Fruit fly (Drosophila melanogaster) whole organism, pupa: ENCODE results near the gene VhaM9.7-d.

Experiments used
- CG10348 ChIP-seq: fragments of 200-800 bp; sonication (Bioruptor generic); IDR thresholded peaks from 2 replicates; pipeline ENCODE4 v1.3.6; 2022; ENCODE audit warnings: missing biosample characterization, missing genetic modification characterization
- CG12605 ChIP-seq: fragments of 200-800 bp; sonication (Bioruptor generic); IDR thresholded peaks from 2 replicates; pipeline ENCODE4 v1.3.6; 2022; ENCODE audit warnings: missing biosample characterization, missing genetic modification characterization
- CG13204 ChIP-seq: fragments of 200-800 bp; sonication (Bioruptor generic); optimal IDR thresholded peaks from 2 replicates; lab custom pipeline; 2018; ENCODE audit warnings: missing biosample characterization, mild to moderate bottlenecking, missing genetic modification characterization, moderate library complexity
- CG14655 ChIP-seq: fragments of 200-800 bp; sonication (Bioruptor generic); optimal IDR thresholded peaks from 3 replicates; lab custom pipeline; 2017; ENCODE audit warnings: mild to moderate bottlenecking, missing biosample characterization, missing genetic modification reagents, missing genetic modification characterization
- CG15710 ChIP-seq: fragments of 200-800 bp; sonication (Bioruptor generic); optimal IDR thresholded peaks from 2 replicates; lab custom pipeline; 2018; ENCODE audit warnings: missing biosample characterization, mild to moderate bottlenecking, missing genetic modification characterization, moderate library complexity
- CG17806 ChIP-seq: fragments of 200-800 bp; sonication (Bioruptor generic); optimal IDR thresholded peaks from 2 replicates; lab custom pipeline; 2018; ENCODE audit warnings: missing biosample characterization, mild to moderate bottlenecking, missing genetic modification characterization, moderate library complexity
- CG32121 ChIP-seq: fragments of 200-800 bp; sonication (Bioruptor generic); IDR thresholded peaks from 2 replicates; pipeline ENCODE4 v1.3.6; 2022; ENCODE audit warnings: missing biosample characterization, missing genetic modification characterization
- CG34367 ChIP-seq: fragments of 200-800 bp; sonication (Bioruptor generic); optimal IDR thresholded peaks from 2 replicates; lab custom pipeline; 2018; ENCODE audit warnings: missing biosample characterization, mild to moderate bottlenecking, missing genetic modification characterization
- CG4496 ChIP-seq: fragments of 200-800 bp; sonication (Bioruptor generic); IDR thresholded peaks from 3 replicates; pipeline ENCODE4 v1.3.6; 2022; ENCODE audit warnings: missing biosample characterization, missing genetic modification characterization
- CG8159 ChIP-seq: fragments of 200-800 bp; sonication (Bioruptor generic); optimal IDR thresholded peaks from 3 replicates; lab custom pipeline; 2018; ENCODE audit warnings: missing biosample characterization, mild to moderate bottlenecking, missing genetic modification characterization, moderate library complexity
- CG8301 ChIP-seq: fragments of 200-800 bp; sonication (Bioruptor generic); optimal IDR thresholded peaks from 2 replicates; lab custom pipeline; 2018; ENCODE audit warnings: missing biosample characterization, mild to moderate bottlenecking, missing genetic modification characterization
- CG9948 ChIP-seq: fragments of 200-800 bp; sonication (Bioruptor generic); optimal IDR thresholded peaks from 2 replicates; lab custom pipeline; 2018; ENCODE audit warnings: missing biosample characterization, mild to moderate bottlenecking, missing genetic modification characterization, moderate library complexity
- D1 ChIP-seq: fragments of 200-800 bp; sonication (Bioruptor generic); optimal IDR thresholded peaks from 2 replicates; lab custom pipeline; 2018; ENCODE audit warnings: missing biosample characterization, mild to moderate bottlenecking, missing genetic modification characterization, moderate library complexity
- EcR ChIP-seq: fragments of 200-800 bp; sonication (Bioruptor generic); optimal IDR thresholded peaks from 3 replicates; lab custom pipeline; 2019; ENCODE audit warnings: missing biosample characterization, missing genetic modification characterization, mild to moderate bottlenecking, moderate library complexity, missing genetic modification reagents
- Ets98B ChIP-seq: fragments of 200-800 bp; sonication (Bioruptor generic); IDR thresholded peaks from 2 replicates; pipeline ENCODE4 v1.3.6; 2022; ENCODE audit warnings: missing biosample characterization, missing genetic modification characterization
- Pif1A ChIP-seq: fragments of 200-800 bp; sonication (Bioruptor generic); optimal IDR thresholded peaks from 3 replicates; lab custom pipeline; 2016; ENCODE audit warnings: missing biosample characterization, missing genetic modification characterization
- Pif1B ChIP-seq: fragments of 200-800 bp; sonication (Bioruptor generic); optimal IDR thresholded peaks from 3 replicates; lab custom pipeline; 2016; ENCODE audit warnings: missing biosample characterization, missing genetic modification characterization
- Snoo ChIP-seq: fragments of 200-800 bp; sonication (Bioruptor generic); optimal IDR thresholded peaks from 3 replicates; lab custom pipeline; 2017; ENCODE audit warnings: missing biosample characterization, mild to moderate bottlenecking, missing genetic modification characterization, inconsistent platforms
- fd96Ca ChIP-seq: fragments of 200-800 bp; sonication (Bioruptor generic); IDR thresholded peaks from 3 replicates; pipeline ENCODE4 v1.3.6; 2022; ENCODE audit warnings: missing biosample characterization, missing genetic modification characterization
- gl ChIP-seq: fragments of 200-800 bp; sonication (Bioruptor generic); optimal IDR thresholded peaks from 2 replicates; lab custom pipeline; 2018; ENCODE audit warnings: missing biosample characterization, mild to moderate bottlenecking, missing genetic modification characterization
- rn ChIP-seq: fragments of 200-800 bp; sonication (Bioruptor generic); IDR thresholded peaks from 2 replicates; pipeline ENCODE4 v1.3.6; 2022; ENCODE audit warnings: missing biosample characterization, missing genetic modification characterization

Gene VhaM9.7-d

dm6 chr3R:17014276-17014675, 39.3 kb downstream of the VhaM9.7-d start, which contains the start of gene Pxd:
Pxd (plus strand) TSS chr3R:17014576.
- TF ChIP-seq CG10348: no peak
- TF ChIP-seq CG4496: 0 out of 3 replicates have a peak, but pooled peaks have one; percentile 31

dm6 chr3R:17016193-17016592, 41.2 kb downstream of the VhaM9.7-d start:
- no peak for TF ChIP-seq Snoo (tag; lab: Kevin White, UChicago)
- TF ChIP-seq rn (GFP tag; lab: Robert Waterston, UW): no peak
- TF ChIP-seq CG8159: no peak
- TF ChIP-seq fd96Ca: no peak
- TF ChIP-seq CG34367 (tag; lab: Kevin White, UChicago): no peak
- TF ChIP-seq CG4496: no peak
- TF ChIP-seq CG32121: no peak
- TF ChIP-seq CG14655 (GFP tag; lab: Kevin White, UChicago): no peak
- no peak for TF ChIP-seq Ets98B (GFP tag; lab: Robert Waterston, UW)

DNA sequence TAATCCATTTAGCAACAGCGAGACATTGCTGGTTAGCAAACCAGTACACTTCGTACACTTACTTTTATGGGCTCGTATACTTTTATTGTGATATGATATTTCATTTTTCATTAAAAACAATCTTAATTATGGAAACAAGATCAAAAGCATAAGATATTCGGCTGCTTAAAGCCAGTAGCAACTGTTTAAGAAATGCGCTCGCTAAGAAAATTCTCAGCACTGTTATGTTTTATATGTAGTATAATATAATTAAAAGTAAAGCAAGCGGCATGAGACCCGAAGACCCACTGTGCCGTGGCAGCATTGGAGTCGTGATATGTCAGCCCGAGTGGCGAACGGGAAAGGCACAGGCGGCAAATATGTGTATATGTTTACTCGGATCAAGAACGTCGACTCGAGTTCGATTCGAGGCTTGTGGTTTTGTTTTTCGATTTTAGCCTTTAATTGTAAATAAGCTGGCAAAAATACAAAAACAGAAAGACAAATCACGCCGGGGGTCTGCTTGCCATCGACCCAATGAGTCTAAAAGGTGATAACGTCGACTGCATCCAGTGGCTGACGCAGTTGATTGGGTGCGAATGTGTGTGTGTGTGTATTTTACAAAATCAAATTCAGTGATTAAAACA, 44.0 kb downstream of the VhaM9.7-d start:
- TF ChIP-seq Snoo (tag; lab: Kevin White, UChicago): no peak
- TF ChIP-seq EcR (GFP tag; lab: Kevin White, UChicago): peak; percentile 76
- no peak for TF ChIP-seq CG32121
- peak; percentile 19 for TF ChIP-seq CG9948 (tag; lab: Kevin White, UChicago)
- no peak for TF ChIP-seq CG15710
- TF ChIP-seq CG17806 (tag; lab: Kevin White, UChicago): peak; percentile 22
- TF ChIP-seq CG12605 (GFP tag; lab: Robert Waterston, UW): no peak
- TF ChIP-seq Pif1A (GFP tag; lab: Kevin White, UChicago): peak; percentile 6
- no peak for TF ChIP-seq Ets98B (GFP tag; lab: Robert Waterston, UW)
- TF ChIP-seq CG34367 (tag; lab: Kevin White, UChicago): no peak
- TF ChIP-seq CG14655 (GFP tag; lab: Kevin White, UChicago): peak; percentile 47
- TF ChIP-seq CG13204 (GFP tag; lab: Kevin White, UChicago): peak; percentile 33
- 0 out of 3 replicates have a peak, but pooled peaks have one; percentile 17 for TF ChIP-seq CG4496
- TF ChIP-seq D1 (tag; lab: Kevin White, UChicago): no peak
- no peak for TF ChIP-seq Pif1B (GFP tag; lab: Kevin White, UChicago)
- peak; percentile 51 for TF ChIP-seq CG8159
- peak; percentile 53 for TF ChIP-seq gl
- no peak for TF ChIP-seq rn (GFP tag; lab: Robert Waterston, UW)
- TF ChIP-seq CG8301 (tag; lab: Kevin White, UChicago): peak; percentile 8

dm6 chr3R:17020956-17021355, 46.0 kb downstream of the VhaM9.7-d start, which contains the start of gene Adsl:
Adsl (minus strand) TSS chr3R:17021120.
- TF ChIP-seq CG17806 (tag; lab: Kevin White, UChicago) (no peak), Snoo (tag; lab: Kevin White, UChicago) (peak; percentile 79), CG8159 (peak; percentile 39), Pif1A (GFP tag; lab: Kevin White, UChicago) (peak; percentile 59), CG12605 (GFP tag; lab: Robert Waterston, UW) (peak; percentile 78), CG4496 (peak; percentile 53), CG13204 (GFP tag; lab: Kevin White, UChicago) (no peak), D1 (tag; lab: Kevin White, UChicago) (peak; percentile 61), Pif1B (GFP tag; lab: Kevin White, UChicago) (peak; percentile 8), CG8301 (tag; lab: Kevin White, UChicago) (peak; percentile 9)
